Worm (Caenorhabditis elegans): Measurements from ENCODE around the gene nlp-55.

nlp-55 gene

DNA sequence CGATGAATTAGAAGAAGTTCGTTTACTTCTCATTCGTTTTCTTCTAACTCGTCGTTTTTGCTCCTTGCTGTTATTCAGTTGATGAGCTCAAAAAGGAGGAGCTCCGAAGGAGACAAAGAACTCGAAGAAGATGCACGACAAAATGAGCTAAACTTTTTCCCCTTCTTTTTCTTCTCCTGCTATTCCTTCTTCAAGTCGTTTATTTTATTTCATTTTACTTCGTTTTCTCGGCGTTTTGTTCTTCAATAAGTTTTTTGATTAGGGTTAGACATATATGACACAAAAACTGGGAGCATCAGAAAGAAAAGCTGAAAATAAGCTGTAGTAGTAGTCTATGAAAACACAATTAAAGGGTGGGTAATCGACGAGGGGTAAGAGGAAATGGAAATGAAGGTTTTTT is 16.8 kb upstream of the nlp-55 start:
- TF ChIP-seq snpc-4 (GFP tag; optimal IDR thresholded peaks at IDR 0.05) (no peak), snpc-4 (tag; optimal IDR thresholded peaks at IDR 0.05) (no peak), madf-10 (tag; optimal IDR thresholded peaks at IDR 0.05) (no peak), die-1 (tag; optimal IDR thresholded peaks at IDR 0.05) (no peak), aptf-3 (GFP tag; IDR thresholded peaks at IDR 0.05) (no peak), hrde-1 (tag; optimal IDR thresholded peaks at IDR 0.05; ENCODE audit: borderline replicate concordance) (no peak), lsl-1 (GFP tag; optimal IDR thresholded peaks at IDR 0.05) (no peak), egl-18 (GFP tag; IDR thresholded peaks at IDR 0.05) (no peak), Y95B8A.8 (GFP tag; IDR thresholded peaks at IDR 0.05) (no peak), F57C9.4 (tag; optimal IDR thresholded peaks at IDR 0.05) (no peak), tbp1 (GFP tag; optimal IDR thresholded peaks at IDR 0.05) (no peak), let-526 (GFP tag; IDR thresholded peaks at IDR 0.05) (no peak), rcor-1 (GFP tag; IDR thresholded peaks at IDR 0.05) (no peak), madf-3 (GFP tag; IDR thresholded peaks at IDR 0.05) (no peak), mes-4 (tag; optimal IDR thresholded peaks at IDR 0.05) (no peak)

DNA sequence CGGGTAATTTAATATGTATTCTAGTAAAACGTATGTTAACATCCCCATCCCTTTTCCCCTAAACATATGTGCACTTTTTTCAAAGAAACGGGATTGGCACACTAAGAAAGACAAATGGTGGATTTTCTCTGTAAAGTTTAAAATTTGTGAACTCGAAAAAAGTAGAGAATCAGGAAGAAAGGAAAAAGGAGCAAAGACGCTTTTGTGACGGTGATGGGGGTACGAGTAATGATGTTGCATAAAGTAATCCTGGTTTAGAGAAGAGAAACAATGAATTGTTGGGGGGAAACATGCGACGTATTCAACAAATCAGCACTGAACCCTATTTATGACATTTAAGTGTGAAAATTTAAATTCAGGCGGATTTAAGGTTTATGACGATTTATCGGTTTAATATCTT is 16.3 kb upstream of the nlp-55 start:
- TF ChIP-seq attf-5 (GFP tag; optimal IDR thresholded peaks at IDR 0.05) (no peak), repo-1 (tag; optimal IDR thresholded peaks at IDR 0.05) (no peak), lag-1 (GFP tag; IDR thresholded peaks at IDR 0.05) (no peak), B0261.1 (tag; optimal IDR thresholded peaks at IDR 0.05) (no peak), F55B11.4 (tag; optimal IDR thresholded peaks at IDR 0.05; ENCODE audit: borderline replicate concordance, insufficient read depth) (no peak), tbp1 (GFP tag; optimal IDR thresholded peaks at IDR 0.05) (no peak), ceh-91 (GFP tag; IDR thresholded peaks at IDR 0.05) (no peak), F22D6.2 (tag; optimal IDR thresholded peaks at IDR 0.05) (no peak)

DNA sequence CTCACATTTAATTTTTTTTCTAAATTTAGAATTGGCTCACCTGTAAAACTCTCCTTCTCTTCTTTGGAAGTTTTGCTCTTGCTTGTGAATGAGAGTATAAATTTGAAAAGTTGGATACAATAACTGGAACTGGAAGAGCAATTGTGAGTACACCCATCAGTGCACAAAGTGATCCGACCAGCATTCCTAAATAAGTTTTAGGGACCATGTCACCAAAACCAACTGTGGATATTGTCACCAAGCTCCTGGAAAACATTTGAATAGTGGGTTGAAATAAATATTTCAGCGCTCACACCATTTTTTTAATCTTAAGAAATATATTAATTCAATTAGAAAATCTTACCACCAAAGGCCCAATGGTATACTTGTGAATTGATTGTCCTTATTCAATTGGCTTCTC is 13.1 kb upstream of the nlp-55 start:
- TF ChIP-seq B0019.2 (GFP tag; conservative IDR thresholded peaks at IDR 0.05) (no peak), akir-1 (GFP tag; optimal IDR thresholded peaks at IDR 0.05) (no peak), hsf-1 (GFP tag; IDR thresholded peaks at IDR 0.05) (no peak), K12H6.12 (tag; optimal IDR thresholded peaks at IDR 0.05) (no peak), somi-1 (GFP tag; optimal IDR thresholded peaks at IDR 0.05) (no peak), ekl-4 (GFP tag; IDR thresholded peaks at IDR 0.05) (no peak), tlf-1 (GFP tag; optimal IDR thresholded peaks at IDR 0.05) (no peak), F52B5.7 (tag; optimal IDR thresholded peaks at IDR 0.05) (no peak), repo-1 (tag; optimal IDR thresholded peaks at IDR 0.05) (no peak), mxl-1 (tag; optimal IDR thresholded peaks at IDR 0.05) (no peak)

DNA sequence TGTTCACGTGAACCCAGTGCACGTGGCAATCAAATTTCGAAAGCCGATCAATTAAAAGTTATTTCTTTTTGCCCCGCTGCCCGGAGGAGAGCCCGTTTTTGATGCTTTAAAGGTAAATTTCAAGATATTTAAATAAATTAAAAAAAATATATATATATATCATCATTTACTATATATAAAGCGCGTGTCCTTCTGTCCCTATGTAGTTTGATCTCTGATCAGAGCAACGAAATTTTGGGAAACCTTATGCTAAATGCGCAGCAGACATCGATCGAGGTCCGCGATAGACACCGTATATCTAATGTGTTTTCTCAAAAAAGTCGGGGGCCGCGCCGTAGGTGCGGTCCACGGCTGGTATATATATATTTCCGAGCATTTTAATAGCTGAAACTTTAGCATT is 9.4 kb downstream of the nlp-55 start:
- TF ChIP-seq pbrm-1 (GFP tag; IDR thresholded peaks at IDR 0.05) (peak; percentile 69), cebp-2 (GFP tag; IDR thresholded peaks at IDR 0.05) (0 out of 2 replicates have a peak, but pooled peaks have one; percentile 19), snpc-1.1 (tag; optimal IDR thresholded peaks at IDR 0.05; ENCODE audit: insufficient read depth) (peak; percentile 80), B0336.3 (GFP tag; IDR thresholded peaks at IDR 0.05) (0 out of 2 replicates have a peak, but pooled peaks have one; percentile 6), madf-6 (GFP tag; IDR thresholded peaks at IDR 0.05) (0 out of 2 replicates have a peak, but pooled peaks have one; percentile 10), attf-6 (GFP tag; IDR thresholded peaks at IDR 0.05) (peak; percentile 80; the same call in 1 of the 2 replicates), Y56A3A.18 (GFP tag; IDR thresholded peaks at IDR 0.05) (0 out of 2 replicates have a peak, but pooled peaks have one; percentile 30), snpc-4 (GFP tag; optimal IDR thresholded peaks at IDR 0.05) (peak; percentile 33), snpc-4 (tag; optimal IDR thresholded peaks at IDR 0.05) (peak in 3 of 4 experiments; percentile 40 to 91 (median 89)), mcd-1 (GFP tag; IDR thresholded peaks at IDR 0.05) (0 out of 2 replicates have a peak, but pooled peaks have one; percentile 17)

Data from whole organism, young adult.